Fruit fly (Drosophila melanogaster): ENCODE measurements around the gene CG14607.

Gene CG14607

dm6 chr3R:7249460-7249859, 7.9 kb downstream of the CG14607 start, which contains the start of the genes CG1227 and Dtwd2 (continued):
- TF ChIP-seq CG5245 (GFP tag; optimal IDR thresholded peaks at IDR 0.05) (peak; percentile 36), lmd (GFP tag; IDR thresholded peaks at IDR 0.05) (peak; percentile 89), Nf-YA (GFP tag; IDR thresholded peaks at IDR 0.05) (peak; percentile 85), CG9876 (GFP tag; optimal IDR thresholded peaks at IDR 0.05) (no peak), rib (GFP tag; IDR thresholded peaks at IDR 0.05) (peak; percentile 85), CG15269 (tag; optimal IDR thresholded peaks at IDR 0.05) (peak; percentile 95), Deaf1 (tag; optimal IDR thresholded peaks at IDR 0.05) (no peak), trem (tag; optimal IDR thresholded peaks at IDR 0.05) (peak; percentile 90), CkIIα-i1 (GFP tag; IDR thresholded peaks at IDR 0.05) (no peak), Ets97D (GFP tag; optimal IDR thresholded peaks at IDR 0.05) (peak; percentile 32), Spps (tag; optimal IDR thresholded peaks at IDR 0.05) (peak; percentile 85), mam (GFP tag; optimal IDR thresholded peaks at IDR 0.05) (peak; percentile 64), Adf1 (GFP tag; IDR thresholded peaks at IDR 0.05) (peak; percentile 70), Atf6 (GFP tag; IDR thresholded peaks at IDR 0.05) (peak; percentile 93), chm (GFP tag; IDR thresholded peaks at IDR 0.05) (no peak; the same call in none of the 2 replicates), scrt (GFP tag; optimal IDR thresholded peaks at IDR 0.05) (peak; percentile 90), trh (GFP tag; optimal IDR thresholded peaks at IDR 0.05) (peak; percentile 47), fd3F (GFP tag; optimal IDR thresholded peaks at IDR 0.05) (peak; percentile 93), CG15479 (GFP tag; optimal IDR thresholded peaks at IDR 0.05) (no peak), wdn (GFP tag; IDR thresholded peaks at IDR 0.05) (peak; percentile 83), bab2 (GFP tag; optimal IDR thresholded peaks at IDR 0.05) (peak; percentile 64), ERR (GFP tag; optimal IDR thresholded peaks at IDR 0.05) (peak; percentile 22), vvl (GFP tag; IDR thresholded peaks at IDR 0.05) (no peak; the same call in 1 of the 2 replicates), Antp (GFP tag; optimal IDR thresholded peaks at IDR 0.05) (no peak), hth (optimal IDR thresholded peaks at IDR 0.05) (no peak), phol (tag; optimal IDR thresholded peaks at IDR 0.05) (peak; percentile 92), Nf-YC (tag; optimal IDR thresholded peaks at IDR 0.05) (no peak), CG30403 (GFP tag; optimal IDR thresholded peaks at IDR 0.05) (peak; percentile 92), Scr (GFP tag; IDR thresholded peaks at IDR 0.05; ENCODE audit: partially characterized antibody) (no peak), CG10654 (GFP tag; optimal IDR thresholded peaks at IDR 0.05) (peak; percentile 58), CG11723 (GFP tag; optimal IDR thresholded peaks at IDR 0.05) (no peak), cad (GFP tag; optimal IDR thresholded peaks at IDR 0.05) (no peak), abd-A (tag; optimal IDR thresholded peaks at IDR 0.05) (no peak), CG5180 (GFP tag; optimal IDR thresholded peaks at IDR 0.05) (peak; percentile 66), gcm (GFP tag; optimal IDR thresholded peaks at IDR 0.05) (no peak), Dip3 (GFP tag; optimal IDR thresholded peaks at IDR 0.05) (peak; percentile 52), CG4820 (GFP tag; optimal IDR thresholded peaks at IDR 0.05) (peak; percentile 95), chinmo (GFP tag; IDR thresholded peaks at IDR 0.05; ENCODE audit: partially characterized antibody) (no peak), CG7839 (tag; optimal IDR thresholded peaks at IDR 0.05) (peak; percentile 95), CG8388 (GFP tag; optimal IDR thresholded peaks at IDR 0.05) (peak; percentile 94), CG7786 (GFP tag; optimal IDR thresholded peaks at IDR 0.05) (peak; percentile 28), H2.0 (GFP tag; IDR thresholded peaks at IDR 0.05) (peak; percentile 91), Gug (GFP tag; IDR thresholded peaks at IDR 0.05) (no peak), CG12769 (tag; optimal IDR thresholded peaks at IDR 0.05) (no peak), pb (GFP tag; optimal IDR thresholded peaks at IDR 0.05) (peak; percentile 30), Ravus (GFP tag; IDR thresholded peaks at IDR 0.05) (peak; percentile 59), sob (GFP tag; IDR thresholded peaks at IDR 0.05) (peak; percentile 91), sug (tag; optimal IDR thresholded peaks at IDR 0.05) (peak; percentile 94), hb (GFP tag; IDR thresholded peaks at IDR 0.05; ENCODE audit: partially characterized antibody) (no peak), CG4707 (GFP tag; optimal IDR thresholded peaks at IDR 0.05) (peak; percentile 77), slou (GFP tag; optimal IDR thresholded peaks at IDR 0.05) (peak; percentile 23), CG17568 (GFP tag; optimal IDR thresholded peaks at IDR 0.05) (no peak)
